Fruit fly (Drosophila melanogaster) whole organism, embryonic: ENCODE measurements around the gene CG32483.

ENCODE experiments used
- Abd-B ChIP-seq: fragments of 200-800 bp; sonication (Bioruptor generic); optimal IDR thresholded peaks from 2 replicates; lab custom pipeline; 2018; ENCODE audit warnings: missing biosample characterization, mild to moderate bottlenecking, missing genetic modification characterization, moderate library complexity
- Ada2b ChIP-seq: fragments of 200-800 bp; sonication (Bioruptor generic); IDR thresholded peaks from 2 replicates; pipeline ENCODE4 v1.3.6; 2022; ENCODE audit warnings: missing biosample characterization, missing genetic modification characterization
- Adf1 ChIP-seq: fragments of 200-800 bp; sonication (Bioruptor generic); IDR thresholded peaks from 2 replicates; pipeline ENCODE4 v1.3.6; 2022; ENCODE audit warnings: missing biosample characterization, missing genetic modification characterization
- CG11695 ChIP-seq: fragments of 200-800 bp; sonication (Bioruptor generic); IDR thresholded peaks from 3 replicates; pipeline ENCODE4 v1.3.6; 2022; ENCODE audit warnings: missing biosample characterization, missing genetic modification characterization
- CG12219 ChIP-seq: fragments of 200-800 bp; sonication (Bioruptor generic); optimal IDR thresholded peaks from 3 replicates; lab custom pipeline; 2018; ENCODE audit warnings: missing biosample characterization, mild to moderate bottlenecking, missing genetic modification characterization
- CG13123 ChIP-seq: fragments of 200-800 bp; sonication (Bioruptor generic); optimal IDR thresholded peaks from 2 replicates; lab custom pipeline; 2016; ENCODE audit warnings: missing biosample characterization, missing genetic modification characterization
- CG13287 ChIP-seq: fragments of 200-800 bp; sonication (Bioruptor generic); IDR thresholded peaks from 2 replicates; pipeline ENCODE4 v1.3.6; 2022; ENCODE audit warnings: missing biosample characterization, missing genetic modification characterization; ENCODE audit not compliant: partially characterized antibody
- CG15269 ChIP-seq: fragments of 200-800 bp; sonication (Bioruptor generic); optimal IDR thresholded peaks from 2 replicates; lab custom pipeline; 2018; ENCODE audit warnings: missing biosample characterization, mild to moderate bottlenecking, missing genetic modification characterization, moderate library complexity
- CG15601 ChIP-seq: fragments of 200-800 bp; sonication (Bioruptor generic); optimal IDR thresholded peaks from 3 replicates; lab custom pipeline; 2019; ENCODE audit warnings: missing biosample characterization, mild to moderate bottlenecking, missing genetic modification characterization, moderate library complexity
- CG1647 ChIP-seq: fragments of 200-800 bp; sonication (Bioruptor generic); optimal IDR thresholded peaks from 3 replicates; lab custom pipeline; 2016; ENCODE audit warnings: missing biosample characterization, missing genetic modification characterization
- CG18262 ChIP-seq: fragments of 200-800 bp; optimal IDR thresholded peaks from 3 replicates; lab custom pipeline; 2019; ENCODE audit warnings: missing biosample characterization, mild to moderate bottlenecking, missing genetic modification characterization, moderate library complexity
- CG18619 ChIP-seq: fragments of 200-800 bp; sonication (Bioruptor generic); optimal IDR thresholded peaks from 3 replicates; lab custom pipeline; 2017; ENCODE audit warnings: missing biosample characterization, mild to moderate bottlenecking, missing genetic modification characterization
- CG31388 ChIP-seq: fragments of 200-800 bp; sonication (Bioruptor generic); optimal IDR thresholded peaks from 2 replicates; lab custom pipeline; 2016; ENCODE audit warnings: missing biosample characterization, missing genetic modification characterization
- CG3407 ChIP-seq: fragments of 200-800 bp; sonication (Bioruptor generic); optimal IDR thresholded peaks from 2 replicates; lab custom pipeline; 2018; ENCODE audit warnings: missing biosample characterization, mild to moderate bottlenecking, missing genetic modification characterization
- CG34376 ChIP-seq: fragments of 200-800 bp; sonication (Bioruptor generic); optimal IDR thresholded peaks from 2 replicates; lab custom pipeline; 2018; ENCODE audit warnings: missing biosample characterization, mild to moderate bottlenecking, missing genetic modification characterization
- CG42726 ChIP-seq: fragments of 200-800 bp; sonication (Bioruptor generic); IDR thresholded peaks from 2 replicates; pipeline ENCODE4 v1.3.6; 2022; ENCODE audit warnings: missing biosample characterization, missing genetic modification characterization; ENCODE audit not compliant: partially characterized antibody
- CG5245 ChIP-seq: fragments of 200-800 bp; sonication (Bioruptor generic); optimal IDR thresholded peaks from 3 replicates; lab custom pipeline; 2016; ENCODE audit warnings: missing biosample characterization, missing genetic modification characterization
- CG6791 ChIP-seq: fragments of 200-800 bp; sonication (Bioruptor generic); IDR thresholded peaks from 3 replicates; pipeline ENCODE4 v1.3.6; 2022; ENCODE audit warnings: missing biosample characterization, missing genetic modification characterization; ENCODE audit not compliant: partially characterized antibody
- Camta ChIP-seq: fragments of 200-800 bp; sonication (Bioruptor generic); optimal IDR thresholded peaks from 2 replicates; lab custom pipeline; 2016; ENCODE audit warnings: missing biosample characterization, missing genetic modification characterization
- Deaf1 ChIP-seq: fragments of 200-800 bp; optimal IDR thresholded peaks from 3 replicates; lab custom pipeline; 2019; ENCODE audit warnings: missing biosample characterization, mild to moderate bottlenecking, missing genetic modification characterization, moderate library complexity
- Doc2 ChIP-seq: fragments of 200-800 bp; sonication (Bioruptor generic); IDR thresholded peaks from 2 replicates; pipeline ENCODE4 v1.3.6; 2022; ENCODE audit warnings: missing biosample characterization, missing genetic modification characterization
- Dp ChIP-seq: fragments of 200-800 bp; sonication (Bioruptor generic); optimal IDR thresholded peaks from 2 replicates; lab custom pipeline; 2018; ENCODE audit warnings: missing biosample characterization, mild to moderate bottlenecking, missing genetic modification characterization, moderate library complexity
- Dref ChIP-seq: fragments of 200-800 bp; sonication (Bioruptor generic); IDR thresholded peaks from 2 replicates; pipeline ENCODE4 v1.3.6; 2022; ENCODE audit warnings: missing biosample characterization, missing genetic modification characterization
- E2f2 ChIP-seq: fragments of 200-800 bp; sonication (Bioruptor generic); IDR thresholded peaks from 2 replicates; pipeline ENCODE4 v1.3.6; 2022; ENCODE audit warnings: missing biosample characterization, missing genetic modification characterization
- Ets65A ChIP-seq: fragments of 200-800 bp; sonication (Bioruptor generic); peaks from one replicate; lab custom pipeline; 2016; ENCODE audit warnings: missing biosample characterization, missing genetic modification characterization
- Fer1 ChIP-seq: fragments of 200-800 bp; sonication (Bioruptor generic); optimal IDR thresholded peaks from 2 replicates; lab custom pipeline; 2017; ENCODE audit warnings: missing biosample characterization, mild to moderate bottlenecking, missing genetic modification characterization
- Fer2 ChIP-seq: fragments of 200-800 bp; sonication (Bioruptor generic); optimal IDR thresholded peaks from 2 replicates; lab custom pipeline; 2018; ENCODE audit warnings: missing biosample characterization, mild to moderate bottlenecking, missing genetic modification characterization, moderate library complexity
- Hsf ChIP-seq: fragments of 200-800 bp; sonication (Bioruptor generic); optimal IDR thresholded peaks from 3 replicates; lab custom pipeline; 2016; ENCODE audit warnings: missing biosample characterization, missing genetic modification characterization
- Lpt ChIP-seq: fragments of >200 bp; optimal IDR thresholded peaks from 2 replicates; lab custom pipeline; 2018; ENCODE audit warnings: missing biosample characterization, missing genetic modification characterization
- Med ChIP-seq: fragments of 200-800 bp; sonication (Bioruptor generic); peaks from one replicate; lab custom pipeline; 2016; ENCODE audit warnings: missing biosample characterization, missing genetic modification characterization, mild to moderate bottlenecking, inconsistent platforms, moderate library complexity
- Meics ChIP-seq: fragments of 200-800 bp; sonication (Bioruptor generic); optimal IDR thresholded peaks from 2 replicates; lab custom pipeline; 2017; ENCODE audit warnings: missing biosample characterization, mild to moderate bottlenecking, missing genetic modification characterization
- Taf1 ChIP-seq: fragments of 200-800 bp; sonication (Bioruptor generic); IDR thresholded peaks from 2 replicates; pipeline ENCODE4 v1.3.6; 2022; ENCODE audit warnings: missing biosample characterization, missing genetic modification characterization
- ac ChIP-seq: fragments of 200-800 bp; sonication (Bioruptor generic); optimal IDR thresholded peaks from 3 replicates; lab custom pipeline; 2017; ENCODE audit warnings: missing biosample characterization, mild to moderate bottlenecking, missing genetic modification characterization
- ase ChIP-seq: fragments of 200-800 bp; sonication (Bioruptor generic); IDR thresholded peaks from 3 replicates; pipeline ENCODE4 v1.3.6; 2022; ENCODE audit warnings: missing biosample characterization, missing genetic modification characterization
- bowl ChIP-seq: fragments of 200-800 bp; sonication (Bioruptor generic); IDR thresholded peaks from 2 replicates; pipeline ENCODE4 v1.3.6; 2022; ENCODE audit warnings: missing biosample characterization, missing genetic modification characterization
- cad ChIP-seq: fragments of >200 bp; optimal IDR thresholded peaks from 2 replicates; lab custom pipeline; 2017; ENCODE audit warnings: missing biosample characterization, missing genetic modification characterization
- croc ChIP-seq: fragments of 200-800 bp; sonication (Bioruptor generic); conservative IDR thresholded peaks from 3 replicates; pipeline ENCODE4 v1.3.6; 2022; ENCODE audit warnings: missing biosample characterization, missing genetic modification characterization
- dati ChIP-seq: fragments of 200-800 bp; sonication (Bioruptor generic); IDR thresholded peaks from 2 replicates; pipeline ENCODE4 v1.3.6; 2022; ENCODE audit warnings: missing biosample characterization, missing genetic modification characterization
- disco-r ChIP-seq: fragments of 200-800 bp; sonication (Bioruptor generic); optimal IDR thresholded peaks from 2 replicates; lab custom pipeline; 2016; ENCODE audit warnings: missing biosample characterization, missing genetic modification characterization
- gt ChIP-seq: fragments of 200-800 bp; sonication (Bioruptor generic); IDR thresholded peaks from 2 replicates; pipeline ENCODE4 v1.3.6; 2022; ENCODE audit warnings: missing biosample characterization, missing genetic modification characterization
- kni ChIP-seq: fragments of 200-800 bp; sonication (Bioruptor generic); optimal IDR thresholded peaks from 3 replicates; lab custom pipeline; 2017; ENCODE audit warnings: mild to moderate bottlenecking, missing biosample characterization, missing genetic modification reagents, missing genetic modification characterization
- luna ChIP-seq: fragments of 200-800 bp; sonication (Bioruptor generic); optimal IDR thresholded peaks from 2 replicates; lab custom pipeline; 2016; ENCODE audit warnings: missing biosample characterization, missing genetic modification characterization
- mld ChIP-seq: fragments of 200-800 bp; sonication (Bioruptor generic); IDR thresholded peaks from 3 replicates; pipeline ENCODE4 v1.3.6; 2022; ENCODE audit warnings: missing biosample characterization, missing genetic modification characterization; ENCODE audit not compliant: partially characterized antibody
- nerfin-1 ChIP-seq: fragments of 200-800 bp; sonication (Bioruptor generic); optimal IDR thresholded peaks from 3 replicates; lab custom pipeline; 2019; ENCODE audit warnings: missing biosample characterization, mild to moderate bottlenecking, missing genetic modification characterization, moderate library complexity
- oc ChIP-seq: fragments of 200-800 bp; sonication (Bioruptor generic); optimal IDR thresholded peaks from 2 replicates; lab custom pipeline; 2018; ENCODE audit warnings: missing biosample characterization, mild to moderate bottlenecking, missing genetic modification characterization, moderate library complexity
- pnt ChIP-seq: fragments of 200-800 bp; sonication (Bioruptor generic); optimal IDR thresholded peaks from 3 replicates; lab custom pipeline; 2016; ENCODE audit warnings: missing biosample characterization, missing genetic modification characterization
- row ChIP-seq: fragments of 200-800 bp; sonication (Bioruptor generic); IDR thresholded peaks from 3 replicates; pipeline ENCODE4 v1.3.6; 2022; ENCODE audit warnings: missing biosample characterization, missing genetic modification characterization
- sd ChIP-seq: fragments of 200-800 bp; sonication (Bioruptor generic); optimal IDR thresholded peaks from 3 replicates; lab custom pipeline; 2018; ENCODE audit warnings: missing biosample characterization, mild to moderate bottlenecking, missing genetic modification characterization, moderate library complexity
- ssp ChIP-seq: fragments of 200-800 bp; sonication (Bioruptor generic); IDR thresholded peaks from 2 replicates; pipeline ENCODE4 v1.3.6; 2022; ENCODE audit warnings: missing biosample characterization, missing genetic modification characterization
- tgo ChIP-seq: fragments of 200-800 bp; sonication (Bioruptor generic); IDR thresholded peaks from 3 replicates; pipeline ENCODE4 v1.3.6; 2022; ENCODE audit warnings: missing biosample characterization, missing genetic modification characterization
- yki ChIP-seq: fragments of >200 bp; optimal IDR thresholded peaks from 3 replicates; lab custom pipeline; 2018
- z ChIP-seq: fragments of 200-800 bp; sonication (Bioruptor generic); IDR thresholded peaks from 3 replicates; pipeline ENCODE4 v1.3.6; 2022; ENCODE audit warnings: missing biosample characterization, missing genetic modification characterization
- zfh2 ChIP-seq: fragments of 200-800 bp; sonication (Bioruptor generic); optimal IDR thresholded peaks from 2 replicates; lab custom pipeline; 2016; ENCODE audit warnings: missing biosample characterization, missing genetic modification characterization

The CG32483 gene

dm6 chr3L:685441-685804, 4.5 kb downstream of the CG32483 start, which contains the start of gene ebd1 (continued):
- no peak for TF ChIP-seq disco-r (GFP tag; lab: Kevin White, UChicago)
- TF ChIP-seq oc (tag; lab: Kevin White, UChicago), result no peak
- TF ChIP-seq ase (GFP tag; lab: Robert Waterston, UW), result no peak
- no peak for TF ChIP-seq dati (GFP tag; lab: Robert Waterston, UW)
- peak; percentile 92 for TF ChIP-seq kni (GFP tag; lab: Kevin White, UChicago)
- peak; percentile 2 for TF ChIP-seq CG34376 (GFP tag; lab: Kevin White, UChicago)
- TF ChIP-seq CG13123 (GFP tag; lab: Kevin White, UChicago), result no peak
- peak; percentile 3 for TF ChIP-seq Dp
- TF ChIP-seq Fer1 (GFP tag; lab: Kevin White, UChicago), result no peak
- TF ChIP-seq Dref (GFP tag; lab: Robert Waterston, UW), result no peak
- TF ChIP-seq Hsf (GFP tag; lab: Kevin White, UChicago), result no peak
- no peak for TF ChIP-seq CG15269 (tag; lab: Kevin White, UChicago)
- peak; percentile 78 for TF ChIP-seq Ets65A (GFP tag; lab: Kevin White, UChicago)
- TF ChIP-seq CG18619 (GFP tag; lab: Kevin White, UChicago), result no peak
- TF ChIP-seq CG6791 (GFP tag; lab: Robert Waterston, UW), result peak; percentile 36; the same call in 1 of the 3 replicates
- no peak for TF ChIP-seq E2f2 (GFP tag; lab: Robert Waterston, UW)
- no peak for TF ChIP-seq CG31388 (GFP tag; lab: Kevin White, UChicago)
- no peak for TF ChIP-seq sd (tag; lab: Kevin White, UChicago)
- TF ChIP-seq nerfin-1, result peak; percentile 50
- 0 out of 2 replicates have a peak, but pooled peaks have one; percentile 34 for TF ChIP-seq CG13287 (GFP tag; lab: Robert Waterston, UW)
- TF ChIP-seq CG42726 (GFP tag; lab: Robert Waterston, UW), result 0 out of 2 replicates have a peak, but pooled peaks have one; percentile 25
- TF ChIP-seq CG12219, result no peak
- no peak for TF ChIP-seq Camta (GFP tag; lab: Kevin White, UChicago)
- TF ChIP-seq Deaf1, result peak; percentile 58
- no peak for TF ChIP-seq Abd-B (GFP tag; lab: Kevin White, UChicago)
- no peak for TF ChIP-seq pnt (GFP tag; lab: Kevin White, UChicago)
- TF ChIP-seq ssp (GFP tag; lab: Robert Waterston, UW), result no peak
- no peak for TF ChIP-seq cad (GFP tag; lab: Kevin White, UChicago)
- peak; percentile 76 for TF ChIP-seq Med
- TF ChIP-seq mld (GFP tag; lab: Robert Waterston, UW), result no peak
- TF ChIP-seq yki (lab: Kevin White, UChicago), result peak; percentile 8
- TF ChIP-seq CG3407 (GFP tag; lab: Kevin White, UChicago), result no peak
- no peak for TF ChIP-seq gt
- no peak for TF ChIP-seq Fer2 (tag; lab: Kevin White, UChicago)
- no peak for TF ChIP-seq row (GFP tag; lab: Robert Waterston, UW)
- no peak for TF ChIP-seq CG5245 (GFP tag; lab: Kevin White, UChicago)
- TF ChIP-seq Doc2 (GFP tag; lab: Robert Waterston, UW), result no peak
- no peak for TF ChIP-seq croc (GFP tag; lab: Robert Waterston, UW)
- TF ChIP-seq CG18262 (tag; lab: Kevin White, UChicago), result no peak
- no peak for TF ChIP-seq z (GFP tag; lab: Robert Waterston, UW)
- TF ChIP-seq CG15601 (tag; lab: Kevin White, UChicago), result no peak
- no peak for TF ChIP-seq zfh2
- TF ChIP-seq Adf1 (GFP tag; lab: Robert Waterston, UW), result no peak; the same call in 1 of the 2 replicates
- no peak for TF ChIP-seq Meics (GFP tag; lab: Kevin White, UChicago)
- no peak for TF ChIP-seq Lpt (GFP tag; lab: Kevin White, UChicago)
- no peak for TF ChIP-seq Ada2b
- no peak for TF ChIP-seq CG11695 (GFP tag; lab: Robert Waterston, UW)
- TF ChIP-seq CG1647 (GFP tag; lab: Kevin White, UChicago), result no peak
- TF ChIP-seq tgo (GFP tag; lab: Robert Waterston, UW), result no peak
- TF ChIP-seq Taf1 (GFP tag; lab: Robert Waterston, UW), result no peak
- TF ChIP-seq ac, result no peak
- no peak for TF ChIP-seq luna (GFP tag; lab: Kevin White, UChicago)
- TF ChIP-seq bowl (GFP tag; lab: Robert Waterston, UW), result no peak
